Worm (Caenorhabditis elegans): ENCODE results near the gene iars-1.

The iars-1 gene

DNA sequence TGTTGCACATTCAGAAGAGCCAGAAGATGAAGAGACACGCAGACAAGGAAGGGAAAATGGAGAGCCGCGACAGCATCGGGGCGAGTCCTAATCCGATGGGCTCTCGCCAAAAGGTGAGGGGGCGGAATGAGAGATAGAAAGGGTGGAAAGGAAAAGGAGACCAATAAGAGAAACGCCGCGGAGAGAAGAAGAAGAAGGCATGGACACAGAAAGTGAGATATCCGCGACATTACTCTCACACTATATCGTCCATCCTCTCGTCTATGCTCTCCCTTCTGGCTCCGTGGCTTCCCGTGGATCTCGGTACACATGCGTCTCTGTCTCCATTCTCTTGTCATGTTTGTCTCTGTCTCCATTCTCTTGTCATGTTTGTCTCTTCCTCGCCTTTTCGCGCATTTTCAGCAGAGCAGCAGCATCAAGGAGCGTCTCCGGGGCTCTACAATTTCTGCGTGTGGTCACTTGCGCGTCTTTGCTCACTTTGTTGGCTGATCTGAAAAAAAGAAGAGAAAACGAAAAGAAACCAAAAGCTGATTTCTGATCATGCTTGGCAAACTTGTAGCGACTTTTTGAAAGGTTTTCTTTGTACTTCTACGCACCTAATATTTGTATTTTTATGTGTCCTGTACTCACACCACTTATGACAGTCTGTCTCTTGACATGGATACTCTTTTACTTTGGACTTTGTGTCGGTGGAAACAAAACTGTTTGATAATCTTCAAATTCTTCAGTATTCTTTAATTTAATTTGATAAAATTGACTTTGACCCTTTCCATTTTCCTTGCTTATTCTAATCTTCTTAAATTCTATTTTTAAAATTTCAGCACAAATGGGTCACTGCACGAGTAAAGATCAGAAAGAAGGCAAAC lies 35.0 kb downstream of the iars-1 start, which contains the start of gene gpa-7 (continued):
- no peak for TF ChIP-seq ets-5 (GFP tag; IDR thresholded peaks at IDR 0.05)
- TF ChIP-seq sox-4 (tag; optimal IDR thresholded peaks at IDR 0.05): no peak

DNA sequence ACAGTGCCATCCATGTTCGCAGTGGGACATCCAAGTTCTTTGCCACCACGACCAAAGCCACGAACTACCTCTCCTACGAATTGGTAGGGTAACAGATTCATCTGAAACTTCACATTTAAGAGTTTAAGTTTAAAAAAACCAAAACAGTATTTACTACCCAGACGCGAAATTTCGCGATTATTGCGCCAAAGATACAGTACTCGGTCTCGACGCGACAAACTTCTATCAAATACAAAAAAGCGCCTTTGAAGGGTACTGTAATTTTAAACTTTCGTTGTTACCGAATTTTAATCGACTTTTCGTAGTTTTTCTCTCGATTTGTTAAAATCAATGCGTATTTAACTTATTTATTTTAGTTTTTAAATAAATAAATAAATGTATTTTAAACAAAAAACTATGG lies 41.0 kb downstream of the iars-1 start, which contains the start of gene rfk-1:
Gene rfk-1, minus strand, starts transcription at position 101 of the 400 bp plus-strand sequence.
- TF ChIP-seq mep-1 (tag; optimal IDR thresholded peaks at IDR 0.05) (no peak), fkh-10 (GFP tag; optimal IDR thresholded peaks at IDR 0.05) (no peak), hlh-4 (tag; optimal IDR thresholded peaks at IDR 0.05) (no peak), nhr-47 (tag; optimal IDR thresholded peaks at IDR 0.05) (no peak), snpc-4 (tag; optimal IDR thresholded peaks at IDR 0.05) (no peak), lin-14 (GFP tag; optimal IDR thresholded peaks at IDR 0.05) (no peak), nhr-237 (tag; optimal IDR thresholded peaks at IDR 0.05) (no peak), sox-4 (tag; optimal IDR thresholded peaks at IDR 0.05) (no peak), hlh-17 (GFP tag; optimal IDR thresholded peaks at IDR 0.05; ENCODE audit: borderline replicate concordance) (no peak), ama-1 (optimal IDR thresholded peaks at IDR 0.05) (no peak), nhr-12 (tag; optimal IDR thresholded peaks at IDR 0.05) (no peak), isw-1 (GFP tag; IDR thresholded peaks at IDR 0.05) (no peak), aha-1 (tag; optimal IDR thresholded peaks at IDR 0.05) (no peak), elt-2 (tag; optimal IDR thresholded peaks at IDR 0.05) (no peak)

DNA sequence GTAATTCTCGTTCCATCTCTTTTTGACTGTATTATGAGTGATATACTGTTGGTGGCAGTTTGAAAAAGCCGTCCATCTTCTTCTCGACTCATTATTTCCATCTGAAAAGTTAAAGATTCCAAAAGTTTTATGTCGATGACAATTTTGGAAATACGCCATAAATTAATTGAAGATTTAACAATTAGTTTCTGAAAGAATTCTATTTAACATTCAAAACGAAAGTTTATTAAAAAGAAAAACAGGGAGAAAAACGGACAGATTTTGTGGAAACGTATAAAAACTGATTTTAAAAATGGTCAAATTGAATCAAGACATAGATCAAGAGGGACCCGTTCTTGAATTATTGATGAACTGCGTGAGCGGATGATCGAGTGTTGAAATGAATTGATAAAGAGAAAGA lies 45.4 kb downstream of the iars-1 start, which contains the start of gene R10H10.7:
Gene R10H10.7, minus strand, starts transcription at position 101 of the 400 bp plus-strand sequence.
- TF ChIP-seq nhr-85 (tag): peak; percentile 17
- no peak for TF ChIP-seq C34B4.2 (tag; optimal IDR thresholded peaks at IDR 0.05)
- TF ChIP-seq ceh-63 (GFP tag; optimal IDR thresholded peaks at IDR 0.05): no peak

DNA sequence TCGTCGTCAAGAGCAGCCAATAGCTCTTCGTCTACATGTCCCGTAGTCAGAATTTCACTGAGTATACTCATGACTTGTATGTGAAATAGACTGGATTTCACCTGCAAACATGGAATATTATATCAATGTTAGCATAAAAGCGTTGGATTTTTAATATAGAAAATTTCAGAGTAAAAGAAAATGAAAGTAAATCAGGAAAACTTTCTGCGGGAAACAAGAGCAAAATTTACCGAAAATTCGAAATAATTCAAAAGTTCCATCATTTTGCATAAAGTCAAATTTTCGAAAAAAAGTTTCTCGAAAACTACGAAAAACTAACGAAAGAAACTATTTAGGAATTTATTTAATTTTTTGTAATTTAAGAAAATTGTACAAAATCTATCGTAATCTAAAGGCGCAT lies 49.4 kb downstream of the iars-1 start, which contains the start of gene F13B12.6:
Gene F13B12.6, minus strand, starts transcription at position 101 of the 400 bp plus-strand sequence.
- TF ChIP-seq pqm-1 (tag; optimal IDR thresholded peaks at IDR 0.05) (no peak), irx-1 (tag; optimal IDR thresholded peaks at IDR 0.05) (no peak), pax-3 (tag; optimal IDR thresholded peaks at IDR 0.05) (no peak), Y116A8C.19 (tag; optimal IDR thresholded peaks at IDR 0.05; ENCODE audit: borderline replicate concordance) (no peak), mep-1 (tag; optimal IDR thresholded peaks at IDR 0.05) (no peak), sox-4 (tag; optimal IDR thresholded peaks at IDR 0.05) (no peak), nhr-85 (tag) (no peak), skn-1 (tag; optimal IDR thresholded peaks at IDR 0.05) (no peak)

DNA sequence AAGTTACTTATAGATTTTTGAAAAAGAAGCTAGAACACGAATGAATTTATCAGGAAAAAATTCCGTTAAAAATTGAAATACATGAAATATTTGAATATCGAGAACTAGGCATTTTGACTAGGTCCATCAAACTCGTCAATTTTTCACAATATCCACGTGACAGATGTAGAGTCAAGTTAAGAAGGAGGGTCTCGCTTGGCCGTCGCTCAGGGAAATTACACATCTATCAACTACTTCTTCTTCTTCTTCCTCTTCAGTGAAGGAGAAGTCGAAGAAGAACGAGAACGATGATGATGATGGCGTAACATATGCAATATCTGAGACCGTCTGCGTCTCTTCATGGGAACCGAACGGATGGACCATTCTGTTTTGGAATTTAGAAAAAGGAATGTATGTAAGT lies 51.5 kb downstream of the iars-1 start:
- no peak for TF ChIP-seq unc-130 (tag; optimal IDR thresholded peaks at IDR 0.05)
- TF ChIP-seq sox-4 (tag; optimal IDR thresholded peaks at IDR 0.05): no peak
- peak; percentile 4 for TF ChIP-seq rnt-1 (tag; optimal IDR thresholded peaks at IDR 0.05)
- TF ChIP-seq fkh-4 (tag; optimal IDR thresholded peaks at IDR 0.05; ENCODE audit: borderline replicate concordance): no peak

DNA sequence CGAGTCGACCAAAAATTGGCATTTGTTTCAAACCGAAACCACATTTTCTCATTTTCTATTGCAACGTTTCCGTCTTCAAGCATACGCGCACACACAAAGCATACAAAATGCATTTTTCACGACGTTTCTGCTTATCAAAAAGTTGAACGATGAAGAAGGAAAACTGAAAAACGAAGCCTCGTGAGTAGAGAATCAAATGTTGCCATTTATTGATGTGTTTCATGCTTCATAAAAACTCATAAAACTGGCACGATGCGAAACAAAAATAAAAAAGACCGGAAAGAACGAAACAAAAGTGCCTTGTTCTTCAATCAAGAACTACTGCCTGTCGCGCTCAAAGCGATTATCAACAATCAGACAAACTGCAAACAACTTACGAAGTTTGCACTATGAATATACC lies 52.0 kb downstream of the iars-1 start:
- peak in 1 of 2 experiments; percentile 21 for TF ChIP-seq lin-35 (GFP tag; optimal IDR thresholded peaks at IDR 0.05)
- TF ChIP-seq mep-1 (tag; optimal IDR thresholded peaks at IDR 0.05): peak; percentile 15
- TF ChIP-seq snu-23 (GFP tag; optimal IDR thresholded peaks at IDR 0.05): no peak
- no peak for TF ChIP-seq sptf-1 (tag; optimal IDR thresholded peaks at IDR 0.05)
- peak; percentile 2 for TF ChIP-seq elt-2 (tag; optimal IDR thresholded peaks at IDR 0.05)

DNA sequence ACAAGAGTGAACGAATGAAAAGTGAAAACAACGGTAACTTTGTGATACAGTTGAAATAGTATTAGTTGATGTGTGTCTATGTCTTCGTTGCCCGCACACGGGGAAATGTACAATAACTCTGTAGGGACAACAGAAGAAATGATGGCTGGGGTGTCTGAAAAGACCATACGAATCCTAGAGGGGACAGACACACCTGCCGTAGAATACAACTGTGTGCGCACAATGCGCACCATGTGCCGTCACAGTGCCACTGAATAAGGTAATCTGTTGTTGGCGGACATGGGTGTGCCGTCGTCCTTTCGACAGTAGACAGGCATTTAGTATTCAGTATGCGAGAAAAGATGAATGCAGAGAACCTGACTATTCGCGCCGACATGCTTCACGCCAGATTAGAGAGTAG lies 52.9 kb downstream of the iars-1 start:
- peak; percentile 36 for TF ChIP-seq nhr-85 (tag)
- no peak for TF ChIP-seq lir-3 (tag; optimal IDR thresholded peaks at IDR 0.05; ENCODE audit: poor library complexity)
- TF ChIP-seq lin-13 (GFP tag; optimal IDR thresholded peaks at IDR 0.05): no peak
- no peak for TF ChIP-seq nhr-90 (tag; optimal IDR thresholded peaks at IDR 0.05; ENCODE audit: poor library complexity)
- TF ChIP-seq blmp-1 (tag; optimal IDR thresholded peaks at IDR 0.05): peak; percentile 61
- no peak for TF ChIP-seq mef-2 (tag; optimal IDR thresholded peaks at IDR 0.05)
- peak; percentile 51 for TF ChIP-seq lin-14 (GFP tag; optimal IDR thresholded peaks at IDR 0.05)
- peak; percentile 15 for TF ChIP-seq rnt-1 (tag; optimal IDR thresholded peaks at IDR 0.05)
- TF ChIP-seq snu-23 (GFP tag; optimal IDR thresholded peaks at IDR 0.05): peak; percentile 28

All from whole organism, L1 larva.